Fruit fly (Drosophila melanogaster) whole organism, prepupa: ENCODE measurements around the gene Ilk.

Source experiments
- Blimp-1 ChIP-seq: fragments of 200-800 bp; sonication (Bioruptor generic); optimal IDR thresholded peaks from 3 replicates; lab custom pipeline; 2017; ENCODE audit warnings: missing biosample characterization, missing genetic modification characterization, mild to moderate bottlenecking, moderate library complexity, missing genetic modification reagents
- CG10669 ChIP-seq: fragments of 200-800 bp; sonication (Bioruptor generic); optimal IDR thresholded peaks from 3 replicates; lab custom pipeline; 2018; ENCODE audit warnings: missing biosample characterization, mild to moderate bottlenecking, missing genetic modification characterization, moderate library complexity
- CG15336 ChIP-seq: fragments of 200-800 bp; sonication (Bioruptor generic); IDR thresholded peaks from 2 replicates; pipeline ENCODE4 v1.3.6; 2022; ENCODE audit warnings: missing biosample characterization, missing genetic modification characterization
- CG1621 ChIP-seq: fragments of 200-800 bp; sonication (Bioruptor generic); optimal IDR thresholded peaks from 3 replicates; lab custom pipeline; 2018; ENCODE audit warnings: missing biosample characterization, mild to moderate bottlenecking, missing genetic modification characterization
- CG3032 ChIP-seq: fragments of 200-800 bp; optimal IDR thresholded peaks from 2 replicates; lab custom pipeline; 2019; ENCODE audit warnings: missing biosample characterization, mild to moderate bottlenecking, missing genetic modification characterization, moderate library complexity
- CG3919 ChIP-seq: fragments of 200-800 bp; sonication (Bioruptor generic); optimal IDR thresholded peaks from 3 replicates; lab custom pipeline; 2016; ENCODE audit warnings: missing biosample characterization, missing genetic modification characterization
- CG4318 ChIP-seq: fragments of 200-800 bp; sonication (Bioruptor generic); optimal IDR thresholded peaks from 3 replicates; lab custom pipeline; 2017; ENCODE audit warnings: missing biosample characterization, mild to moderate bottlenecking, missing genetic modification characterization
- CG6163 ChIP-seq: fragments of 200-800 bp; sonication (Bioruptor generic); IDR thresholded peaks from 3 replicates; pipeline ENCODE4 v1.3.6; 2022; ENCODE audit warnings: missing biosample characterization, missing genetic modification characterization
- CG6276 ChIP-seq: fragments of 200-800 bp; sonication (Bioruptor generic); optimal IDR thresholded peaks from 2 replicates; lab custom pipeline; 2017; ENCODE audit warnings: missing biosample characterization, mild to moderate bottlenecking, missing genetic modification characterization
- CG6808 ChIP-seq: fragments of 200-800 bp; sonication (Bioruptor generic); optimal IDR thresholded peaks from 3 replicates; lab custom pipeline; 2017; ENCODE audit warnings: missing biosample characterization, missing genetic modification characterization, mild to moderate bottlenecking, moderate library complexity, missing genetic modification reagents
- CG8632 ChIP-seq: fragments of 200-800 bp; sonication (Bioruptor generic); optimal IDR thresholded peaks from 3 replicates; lab custom pipeline; 2016; ENCODE audit warnings: missing biosample characterization, missing genetic modification characterization
- CG9139 ChIP-seq: fragments of 200-800 bp; sonication (Bioruptor generic); optimal IDR thresholded peaks from 3 replicates; lab custom pipeline; 2017; ENCODE audit warnings: missing biosample characterization, mild to moderate bottlenecking, missing genetic modification characterization
- Eip78C ChIP-seq: fragments of 200-800 bp; sonication (Bioruptor generic); peaks from one replicate; lab custom pipeline; 2016; ENCODE audit warnings: missing biosample characterization, missing genetic modification characterization
- Ets21C ChIP-seq: fragments of 200-800 bp; sonication (Bioruptor generic); optimal IDR thresholded peaks from 3 replicates; lab custom pipeline; 2016; ENCODE audit warnings: missing biosample characterization, missing genetic modification characterization
- Ets96B ChIP-seq: fragments of 200-800 bp; optimal IDR thresholded peaks from 2 replicates; lab custom pipeline; 2019; ENCODE audit warnings: missing biosample characterization, mild to moderate bottlenecking, missing genetic modification characterization, moderate library complexity
- Hr38 ChIP-seq: sonication (Bioruptor generic); optimal IDR thresholded peaks from 2 replicates; lab custom pipeline; 2016; ENCODE audit warnings: missing biosample characterization, missing genetic modification characterization
- Hr39 ChIP-seq: fragments of 200-800 bp; sonication (Bioruptor generic); optimal IDR thresholded peaks from 2 replicates; lab custom pipeline; 2016; ENCODE audit warnings: missing biosample characterization, missing genetic modification characterization
- OdsH ChIP-seq: fragments of 200-800 bp; sonication (Bioruptor generic); optimal IDR thresholded peaks from 3 replicates; lab custom pipeline; 2016; ENCODE audit warnings: missing biosample characterization, missing genetic modification characterization
- Smox ChIP-seq: fragments of 200-800 bp; sonication (Bioruptor generic); optimal IDR thresholded peaks from 3 replicates; lab custom pipeline; 2016; ENCODE audit warnings: missing biosample characterization, missing genetic modification characterization
- Sox102F ChIP-seq: fragments of 200-800 bp; sonication (Bioruptor generic); optimal IDR thresholded peaks from 2 replicates; lab custom pipeline; 2016; ENCODE audit warnings: missing biosample characterization, mild to moderate bottlenecking, missing genetic modification characterization
- Sox14 ChIP-seq: fragments of 200-800 bp; sonication (Bioruptor generic); optimal IDR thresholded peaks from 3 replicates; lab custom pipeline; 2016; ENCODE audit warnings: missing biosample characterization, missing genetic modification characterization
- achi ChIP-seq: fragments of 200-800 bp; sonication (Bioruptor generic); optimal IDR thresholded peaks from 3 replicates; lab custom pipeline; 2016; ENCODE audit warnings: missing biosample characterization, missing genetic modification characterization
- acj6 ChIP-seq: fragments of 200-800 bp; sonication (Bioruptor generic); optimal IDR thresholded peaks from 3 replicates; lab custom pipeline; 2016; ENCODE audit warnings: missing biosample characterization, missing genetic modification characterization
- dac ChIP-seq: fragments of 200-800 bp; sonication (Bioruptor generic); optimal IDR thresholded peaks from 2 replicates; lab custom pipeline; 2017; ENCODE audit warnings: missing biosample characterization, mild to moderate bottlenecking, missing genetic modification characterization
- dsx ChIP-seq: fragments of 200-800 bp; optimal IDR thresholded peaks from 3 replicates; lab custom pipeline; 2019; ENCODE audit warnings: missing biosample characterization, mild to moderate bottlenecking, missing genetic modification characterization, moderate library complexity; ENCODE audit not compliant: poor library complexity, severe bottlenecking
- fd59A ChIP-seq: fragments of 200-800 bp; sonication (Bioruptor generic); optimal IDR thresholded peaks from 2 replicates; lab custom pipeline; 2017; ENCODE audit warnings: missing biosample characterization, mild to moderate bottlenecking, missing genetic modification characterization, missing genetic modification reagents
- net ChIP-seq: fragments of 200-800 bp; sonication (Bioruptor generic); optimal IDR thresholded peaks from 3 replicates; lab custom pipeline; 2016; ENCODE audit warnings: missing biosample characterization, missing genetic modification characterization
- salr ChIP-seq, 2 experiments: fragments of 200-800 bp; sonication (Bioruptor generic); optimal IDR thresholded peaks; 3 replicates each; lab custom pipeline; 2016 to 2018; ENCODE audit warnings: missing biosample characterization in 2 of 2, missing genetic modification characterization in 2 of 2, mild to moderate bottlenecking in 1 of 2
- ss ChIP-seq, 2 experiments: fragments of 200-800 bp; sonication (Bioruptor generic); optimal IDR thresholded peaks; 2 replicates in 1 of 2; 3 replicates in 1 of 2; lab custom pipeline; 2017 to 2018; ENCODE audit warnings: mild to moderate bottlenecking in 2 of 2, missing biosample characterization in 2 of 2, missing genetic modification characterization in 2 of 2, moderate library complexity in 1 of 2
- svp ChIP-seq: fragments of 200-800 bp; sonication (Bioruptor generic); peaks from one replicate; lab custom pipeline; 2016; ENCODE audit warnings: missing biosample characterization, missing genetic modification characterization

Ilk gene

dm6 chr3L:21176935-21177581 is 39.6 kb upstream of the Ilk start (continued):
- peak; percentile 29 for TF ChIP-seq Ets96B
- peak; percentile 76 for TF ChIP-seq CG15336 (GFP tag; lab: Robert Waterston, UW)
- TF ChIP-seq CG1621: no peak
- peak; percentile 64 for TF ChIP-seq Hr39 (GFP tag; lab: Kevin White, UChicago)
- peak; percentile 64 for TF ChIP-seq CG3919
- TF ChIP-seq Blimp-1 (GFP tag; lab: Kevin White, UChicago): no peak
- no peak for TF ChIP-seq CG9139 (GFP tag; lab: Kevin White, UChicago)
- TF ChIP-seq achi (GFP tag; lab: Kevin White, UChicago): peak; percentile 51
- no peak for TF ChIP-seq CG4318 (GFP tag; lab: Kevin White, UChicago)
- TF ChIP-seq acj6 (GFP tag; lab: Kevin White, UChicago): peak; percentile 71
- TF ChIP-seq Smox (GFP tag; lab: Kevin White, UChicago): peak; percentile 63
- TF ChIP-seq Hr38 (GFP tag; lab: Kevin White, UChicago): no peak
- peak; percentile 15 for TF ChIP-seq CG3032 (tag; lab: Kevin White, UChicago)
- TF ChIP-seq dac (GFP tag; lab: Kevin White, UChicago): no peak
- TF ChIP-seq CG10669: no peak
- TF ChIP-seq, all 60 proteins: peak for 39

- TF ChIP-seq Ets21C (GFP tag; lab: Kevin White, UChicago) (no peak), Eip78C (GFP tag; lab: Kevin White, UChicago) (peak; percentile 29)
Measured at dm6 chr3L:21185622-21186021, 31.1 kb upstream of the Ilk start.

dm6 chr3L:21186487-21186886 is 30.2 kb upstream of the Ilk start:
- no peak for TF ChIP-seq CG15336 (GFP tag; lab: Robert Waterston, UW)
- TF ChIP-seq CG8632 (GFP tag; lab: Kevin White, UChicago): no peak
- TF ChIP-seq salr (GFP tag; optimal IDR thresholded peaks at IDR 0.05; lab: Kevin White, UChicago): no peak
- TF ChIP-seq ss (GFP tag; optimal IDR thresholded peaks at IDR 0.05; lab: Kevin White, UChicago): no peak
- no peak for TF ChIP-seq CG6163
- no peak for TF ChIP-seq svp (GFP tag; lab: Kevin White, UChicago)
- TF ChIP-seq Sox14 (GFP tag; lab: Kevin White, UChicago): no peak
- TF ChIP-seq Sox102F (GFP tag; lab: Kevin White, UChicago): no peak
- TF ChIP-seq CG10669: no peak
- no peak for TF ChIP-seq OdsH (GFP tag; lab: Kevin White, UChicago)
- TF ChIP-seq, all 60 proteins: peak for 0

dm6 chr3L:21192024-21192423 is 24.7 kb upstream of the Ilk start:
- TF ChIP-seq Eip78C (GFP tag; lab: Kevin White, UChicago) (peak; percentile 58), CG6808 (GFP tag; lab: Kevin White, UChicago) (no peak)

- TF ChIP-seq Smox (GFP tag; lab: Kevin White, UChicago) (no peak), svp (GFP tag; lab: Kevin White, UChicago) (no peak), net (GFP tag; lab: Kevin White, UChicago) (no peak), CG6276 (GFP tag; lab: Kevin White, UChicago) (no peak), ss (GFP tag; optimal IDR thresholded peaks at IDR 0.05; lab: Kevin White, UChicago) (no peak), salr (GFP tag; optimal IDR thresholded peaks at IDR 0.05; lab: Kevin White, UChicago) (no peak), fd59A (GFP tag; lab: Kevin White, UChicago) (no peak)
- TF ChIP-seq, all 60 proteins: peak for 0
Measured at dm6 chr3L:21193170-21193569, 23.5 kb upstream of the Ilk start, which contains the start of gene CG42337. Gene CG42337, minus strand, starts transcription at chr3L:21193363.

- TF ChIP-seq Sox14 (GFP tag; lab: Kevin White, UChicago): no peak
- no peak for TF ChIP-seq dsx
Measured at dm6 chr3L:21194392-21194925, 22.2 kb upstream of the Ilk start.
